Worm (Caenorhabditis elegans) whole organism, dauer: ENCODE measurements around the gene bpl-1.

Experiments
- unc-62 ChIP-seq: sonication (generic microtip); optimal IDR thresholded peaks from 2 replicates; lab custom pipeline; 2017; ENCODE audit warnings: missing biosample characterization, missing genetic modification reagents, missing genetic modification characterization

bpl-1 gene

DNA sequence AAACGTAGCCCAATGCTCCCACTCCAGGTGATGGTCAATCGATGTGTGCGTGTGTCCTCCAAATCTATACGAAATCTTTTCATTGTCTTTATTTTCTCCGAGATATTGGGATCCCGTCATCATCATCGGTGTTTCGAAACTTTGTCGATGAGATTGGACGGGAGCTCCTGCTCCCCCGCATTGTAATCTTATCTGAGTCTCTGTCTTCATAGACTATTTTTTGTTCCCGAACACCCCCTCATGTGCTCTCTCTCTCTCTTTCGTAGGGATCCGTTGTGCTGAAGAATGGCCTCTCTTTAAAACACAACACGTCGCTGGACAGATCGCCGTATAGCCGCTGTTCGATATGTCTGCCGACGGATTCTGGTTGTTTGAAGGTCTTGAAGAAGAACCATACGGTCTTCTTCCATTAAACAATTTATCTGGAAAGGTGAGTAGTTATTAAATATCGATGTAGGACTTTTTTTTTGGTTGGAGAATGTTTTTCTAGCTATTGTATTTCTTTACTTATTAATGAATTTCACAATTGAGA lies 29.3 kb downstream of the bpl-1 start, which contains the start of gene C29F5.1:
Gene C29F5.1 (plus strand): TSS at position 317 of the 532 bp plus-strand sequence.
- no peak for TF ChIP-seq unc-62 (GFP tag; lab: Kevin White, UChicago)

DNA sequence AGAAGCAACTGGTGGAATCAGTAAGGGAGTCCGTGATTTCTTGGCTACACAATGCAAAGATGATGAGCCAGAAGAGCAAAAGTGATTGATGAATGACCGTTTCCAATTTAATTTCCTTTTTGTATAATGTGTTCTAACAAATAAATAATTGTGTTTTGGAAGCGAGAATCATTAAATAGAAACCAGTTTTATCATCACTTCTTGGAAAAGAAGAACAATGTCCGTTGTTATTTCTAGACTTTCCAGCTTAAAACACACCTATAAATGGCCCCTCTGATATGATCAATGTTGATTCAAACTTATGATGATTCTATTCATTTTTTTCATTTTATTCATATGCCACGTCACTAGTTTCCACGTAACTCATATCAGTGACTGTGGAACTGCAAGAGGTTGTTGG lies 32.1 kb downstream of the bpl-1 start, which contains the start of gene C29F5.8:
Gene C29F5.8 (plus strand): TSS at position 301 of the 400 bp plus-strand sequence.
- TF ChIP-seq unc-62 (GFP tag; lab: Kevin White, UChicago): no peak

DNA sequence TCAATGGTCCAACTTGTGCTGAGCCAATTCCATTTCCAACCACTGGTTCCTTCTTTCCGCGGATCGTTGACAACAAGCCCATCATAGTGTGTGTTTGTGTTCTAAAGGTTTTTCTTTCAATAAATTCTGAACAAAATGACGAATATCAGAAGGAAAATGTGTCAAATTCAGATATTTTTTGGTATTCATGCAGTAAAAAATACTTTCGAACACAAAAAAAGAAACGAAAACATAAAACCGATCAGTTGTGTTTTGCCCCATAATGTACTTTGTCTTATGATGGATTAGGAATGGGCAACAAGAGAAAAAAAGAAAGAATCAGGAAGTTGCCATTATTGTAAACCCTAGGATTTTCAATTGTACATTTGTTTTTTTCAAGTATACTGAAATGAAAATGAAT lies 35.2 kb downstream of the bpl-1 start, which contains the start of gene glb-10:
Gene glb-10 (minus strand): TSS at position 101 of the 400 bp plus-strand sequence.
- no peak for TF ChIP-seq unc-62 (GFP tag; lab: Kevin White, UChicago)

ce11 chrII:6311459-6311858 lies 37.4 kb downstream of the bpl-1 start:
- TF ChIP-seq unc-62 (GFP tag; lab: Kevin White, UChicago): no peak

- no peak for TF ChIP-seq unc-62 (GFP tag; lab: Kevin White, UChicago)
Observed at ce11 chrII:6311888-6312287, 37.9 kb downstream of the bpl-1 start.

- TF ChIP-seq unc-62 (GFP tag; lab: Kevin White, UChicago): no peak
Observed at ce11 chrII:6320655-6321388, 46.8 kb downstream of the bpl-1 start, which contains the start of gene efr-3. Gene efr-3, minus strand, starts transcription at chrII:6321159.

ce11 chrII:6322081-6322480 lies 48.1 kb downstream of the bpl-1 start:
- no peak for TF ChIP-seq unc-62 (GFP tag; lab: Kevin White, UChicago)

DNA sequence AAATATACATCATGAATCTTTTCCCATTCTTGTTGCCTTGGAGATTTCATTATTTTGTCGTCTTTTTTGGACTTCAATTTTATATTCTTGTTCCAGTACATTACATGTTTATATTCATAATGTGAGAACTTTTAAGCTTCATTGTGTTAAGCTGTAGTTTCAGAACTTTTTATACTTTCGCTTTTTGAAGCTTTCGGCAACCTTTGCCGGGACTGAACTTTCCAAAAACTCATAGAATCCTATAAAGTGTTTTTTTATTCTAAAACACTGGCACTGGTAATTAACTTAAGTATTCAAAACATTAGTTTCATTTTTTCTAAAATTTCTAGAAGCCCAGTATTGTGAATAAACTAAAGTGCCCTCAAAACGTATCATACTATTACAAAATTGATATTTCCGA lies 49.0 kb downstream of the bpl-1 start, which contains the start of gene C32D5.4:
Gene C32D5.4 (minus strand): TSS at position 101 of the 400 bp plus-strand sequence.
- no peak for TF ChIP-seq unc-62 (GFP tag; lab: Kevin White, UChicago)

DNA sequence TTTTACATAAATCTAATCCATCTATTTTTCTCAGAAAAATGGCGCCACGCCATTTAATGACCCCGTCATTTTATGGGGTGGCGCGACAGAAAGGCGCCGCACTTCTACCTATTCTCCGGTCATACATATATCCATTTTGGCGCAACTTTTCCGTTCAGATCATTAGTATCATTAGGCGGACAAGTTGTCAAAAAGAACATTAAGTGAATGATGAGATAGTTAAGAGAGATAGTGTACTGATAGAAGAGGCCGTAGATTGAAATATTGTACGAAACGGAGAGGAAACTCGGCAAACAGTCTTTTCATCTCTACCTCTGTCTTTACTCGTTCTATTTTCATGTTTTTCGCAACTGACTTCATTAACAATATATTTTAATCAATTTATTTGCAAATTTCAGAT lies 50.1 kb downstream of the bpl-1 start, which contains the start of gene sma-6:
Gene sma-6 (plus strand): TSS at position 399 of the 400 bp plus-strand sequence.
- no peak for TF ChIP-seq unc-62 (GFP tag; lab: Kevin White, UChicago)

DNA sequence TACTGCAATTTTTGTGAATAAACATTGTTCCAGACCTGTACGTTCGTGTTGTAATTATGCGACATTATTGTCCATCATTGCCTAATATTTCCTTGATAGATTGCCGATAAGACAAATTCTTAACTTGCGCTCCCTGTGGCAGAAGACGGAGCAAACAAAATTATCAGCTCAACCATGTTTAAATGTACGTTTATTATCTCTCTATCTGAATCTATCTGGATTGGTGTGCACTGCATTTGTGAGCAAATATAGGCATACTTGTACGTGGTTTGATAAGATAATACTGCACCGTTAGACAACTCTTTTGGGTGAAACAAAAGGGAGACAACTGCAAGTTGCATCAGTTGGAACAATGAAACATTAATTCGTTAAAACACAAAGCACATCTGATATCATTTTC lies 53.3 kb downstream of the bpl-1 start:
- no peak for TF ChIP-seq unc-62 (GFP tag; lab: Kevin White, UChicago)

DNA sequence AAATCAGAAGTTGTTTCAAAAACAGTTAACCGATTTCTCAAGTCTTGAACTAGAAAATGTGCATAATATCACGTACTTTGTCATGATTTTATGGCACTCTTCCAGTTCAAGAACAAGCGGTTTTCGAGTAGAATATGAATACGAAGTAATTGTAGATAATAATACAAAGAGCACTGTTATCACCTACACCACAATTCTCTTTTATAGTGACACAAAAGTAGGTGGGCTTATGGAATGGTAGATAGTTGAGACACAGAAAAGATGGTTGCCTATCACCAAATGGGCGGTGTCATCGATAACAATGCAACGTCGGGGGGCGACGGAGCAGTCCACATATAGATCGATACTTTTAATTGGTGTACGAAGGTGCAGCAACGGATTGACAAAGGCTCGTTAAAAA lies 54.7 kb downstream of the bpl-1 start:
- TF ChIP-seq unc-62 (GFP tag; lab: Kevin White, UChicago): no peak
